Worm (Caenorhabditis elegans) whole organism, L4/young adult: ENCODE measurements around the gene ugt-46.

ENCODE experiments used
- W03F9.2 ChIP-seq: fragments of 150-350 bp; optimal IDR thresholded peaks from 2 replicates; lab custom pipeline; 2014; ENCODE audit warnings: missing biosample characterization, missing genetic modification characterization
- him-1 ChIP-seq: sonication (generic microtip); optimal IDR thresholded peaks from 2 replicates; lab custom pipeline; 2016; ENCODE audit warnings: missing genotype, missing genetic modification reagents, missing genetic modification characterization, missing compliant biosample characterization

- no peak for TF ChIP-seq him-1 (tag; lab: Kevin White, UChicago)
- no peak for TF ChIP-seq W03F9.2 (tag; lab: Kevin White, UChicago)
These were observed 703 bp downstream of the ugt-46 start for ce11 chrX:529386-529785.
